Fruit fly (Drosophila melanogaster) whole organism, embryonic: ENCODE results near the gene CG43221.

Experiments used
- Ada2b ChIP-seq: fragments of 200-800 bp; sonication (Bioruptor generic); IDR thresholded peaks from 2 replicates; pipeline ENCODE4 v1.3.6; 2022; ENCODE audit warnings: missing biosample characterization, missing genetic modification characterization
- Antp ChIP-seq: fragments of 200-800 bp; sonication (Bioruptor generic); optimal IDR thresholded peaks from 3 replicates; lab custom pipeline; 2016; ENCODE audit warnings: missing biosample characterization, missing genetic modification characterization
- B-H1 ChIP-seq: fragments of 200-800 bp; sonication (Bioruptor generic); IDR thresholded peaks from 3 replicates; pipeline ENCODE4 v1.3.6; 2022; ENCODE audit warnings: missing biosample characterization, missing genetic modification characterization
- Bteb2 ChIP-seq: fragments of 200-800 bp; sonication (Bioruptor generic); optimal IDR thresholded peaks from 2 replicates; lab custom pipeline; 2016; ENCODE audit warnings: missing biosample characterization, missing genetic modification characterization
- CG10366 ChIP-seq: fragments of 200-800 bp; sonication (Bioruptor generic); IDR thresholded peaks from 2 replicates; pipeline ENCODE4 v1.3.6; 2022; ENCODE audit warnings: missing biosample characterization, missing genetic modification characterization
- CG11695 ChIP-seq: fragments of 200-800 bp; sonication (Bioruptor generic); IDR thresholded peaks from 3 replicates; pipeline ENCODE4 v1.3.6; 2022; ENCODE audit warnings: missing biosample characterization, missing genetic modification characterization
- CG12942 ChIP-seq: fragments of 200-800 bp; sonication (Bioruptor generic); optimal IDR thresholded peaks from 3 replicates; lab custom pipeline; 2016; ENCODE audit warnings: missing biosample characterization, missing genetic modification characterization
- CG15011 ChIP-seq: fragments of 200-800 bp; sonication (Bioruptor generic); optimal IDR thresholded peaks from 3 replicates; lab custom pipeline; 2018; ENCODE audit warnings: missing biosample characterization, mild to moderate bottlenecking, missing genetic modification characterization
- CG1529 ChIP-seq: fragments of 200-800 bp; sonication (Bioruptor generic); optimal IDR thresholded peaks from 3 replicates; lab custom pipeline; 2018; ENCODE audit warnings: missing biosample characterization, missing genetic modification characterization
- CG16863 ChIP-seq: fragments of 200-800 bp; sonication (Bioruptor generic); optimal IDR thresholded peaks from 3 replicates; lab custom pipeline; 2016; ENCODE audit warnings: missing biosample characterization, missing genetic modification characterization
- CG17361 ChIP-seq: fragments of 200-800 bp; sonication (Bioruptor generic); IDR thresholded peaks from 3 replicates; pipeline ENCODE4 v1.3.6; 2022; ENCODE audit warnings: missing biosample characterization, missing genetic modification characterization
- CG18262 ChIP-seq: fragments of 200-800 bp; optimal IDR thresholded peaks from 3 replicates; lab custom pipeline; 2019; ENCODE audit warnings: missing biosample characterization, mild to moderate bottlenecking, missing genetic modification characterization, moderate library complexity
- CG2129 ChIP-seq: fragments of 200-800 bp; sonication (Bioruptor generic); IDR thresholded peaks from 2 replicates; pipeline ENCODE4 v1.3.6; 2022; ENCODE audit warnings: missing biosample characterization, missing genetic modification characterization; ENCODE audit not compliant: partially characterized antibody
- CG3281 ChIP-seq: fragments of 200-800 bp; sonication (Bioruptor generic); optimal IDR thresholded peaks from 3 replicates; lab custom pipeline; 2017; ENCODE audit warnings: missing biosample characterization, mild to moderate bottlenecking, missing genetic modification characterization
- CG4424 ChIP-seq: fragments of 200-800 bp; sonication (Bioruptor generic); optimal IDR thresholded peaks from 3 replicates; lab custom pipeline; 2016; ENCODE audit warnings: missing biosample characterization, missing genetic modification characterization
- CG6254 ChIP-seq: fragments of 200-800 bp; sonication (Bioruptor generic); optimal IDR thresholded peaks from 3 replicates; lab custom pipeline; 2017; ENCODE audit warnings: mild to moderate bottlenecking, missing biosample characterization, missing genetic modification reagents, missing genetic modification characterization
- CG6683 ChIP-seq: fragments of 200-800 bp; sonication (Bioruptor generic); optimal IDR thresholded peaks from 2 replicates; lab custom pipeline; 2017; ENCODE audit warnings: missing biosample characterization, mild to moderate bottlenecking, missing genetic modification characterization, missing genetic modification reagents
- CG6854 ChIP-seq: fragments of 200-800 bp; sonication (Bioruptor generic); optimal IDR thresholded peaks from 3 replicates; lab custom pipeline; 2017; ENCODE audit warnings: missing biosample characterization, mild to moderate bottlenecking, missing genetic modification characterization
- CG7372 ChIP-seq: fragments of 200-800 bp; sonication (Bioruptor generic); IDR thresholded peaks from 2 replicates; pipeline ENCODE4 v1.3.6; 2022; ENCODE audit warnings: missing biosample characterization, missing genetic modification characterization
- CG7786 ChIP-seq: fragments of 200-800 bp; sonication (Bioruptor generic); optimal IDR thresholded peaks from 2 replicates; lab custom pipeline; 2016; ENCODE audit warnings: missing biosample characterization, missing genetic modification characterization
- CG8290 ChIP-seq, 3 experiments: fragments of 200-800 bp; sonication (Bioruptor generic); optimal IDR thresholded peaks; 2 replicates each; lab custom pipeline; 2016 to 2019; ENCODE audit warnings: missing biosample characterization in 3 of 3, missing genetic modification characterization in 3 of 3, mild to moderate bottlenecking in 2 of 3, moderate library complexity in 1 of 3
- CG9817 ChIP-seq: fragments of 200-800 bp; sonication (Bioruptor generic); optimal IDR thresholded peaks from 2 replicates; lab custom pipeline; 2018; ENCODE audit warnings: missing biosample characterization, mild to moderate bottlenecking, missing genetic modification characterization, moderate library complexity
- Dll ChIP-seq: fragments of 200-800 bp; sonication (Bioruptor generic); IDR thresholded peaks from 4 replicates; pipeline ENCODE4 v1.3.6; 2022; ENCODE audit warnings: missing biosample characterization, missing genetic modification characterization; ENCODE audit not compliant: partially characterized antibody
- Doc2 ChIP-seq: fragments of 200-800 bp; sonication (Bioruptor generic); IDR thresholded peaks from 2 replicates; pipeline ENCODE4 v1.3.6; 2022; ENCODE audit warnings: missing biosample characterization, missing genetic modification characterization
- Eip74EF ChIP-seq, 2 experiments: fragments of 200-800 bp in 1 of 2; fragments of >200 bp in 1 of 2; sonication (Bioruptor generic) in 1 of 2; optimal IDR thresholded peaks; 2 replicates each; lab custom pipeline; 2017 to 2019; ENCODE audit warnings: missing biosample characterization in 2 of 2, missing genetic modification characterization in 2 of 2, mild to moderate bottlenecking in 1 of 2, moderate library complexity in 1 of 2
- Elba2 ChIP-seq: fragments of 200-800 bp; sonication (Bioruptor generic); optimal IDR thresholded peaks from 3 replicates; lab custom pipeline; 2016; ENCODE audit warnings: missing biosample characterization, missing genetic modification characterization
- H2.0 ChIP-seq: fragments of 200-800 bp; sonication (Bioruptor generic); IDR thresholded peaks from 2 replicates; pipeline ENCODE4 v1.3.6; 2022; ENCODE audit warnings: missing biosample characterization, missing genetic modification characterization
- Hey ChIP-seq: fragments of 200-800 bp; sonication (Bioruptor generic); optimal IDR thresholded peaks from 3 replicates; lab custom pipeline; 2018; ENCODE audit warnings: missing biosample characterization, mild to moderate bottlenecking, missing genetic modification characterization
- Hr51 ChIP-seq, 2 experiments: fragments of 200-800 bp; sonication (Bioruptor generic); optimal IDR thresholded peaks; 2 replicates in 1 of 2; 3 replicates in 1 of 2; lab custom pipeline; 2016 to 2018; ENCODE audit warnings: missing biosample characterization in 2 of 2, missing genetic modification characterization in 2 of 2, mild to moderate bottlenecking in 1 of 2, moderate library complexity in 1 of 2
- Nf-YB ChIP-seq: fragments of 200-800 bp; sonication (Bioruptor generic); optimal IDR thresholded peaks from 3 replicates; lab custom pipeline; 2019; ENCODE audit warnings: missing biosample characterization, mild to moderate bottlenecking, missing genetic modification characterization, moderate library complexity
- Nf-YC ChIP-seq: fragments of 200-800 bp; optimal IDR thresholded peaks from 3 replicates; lab custom pipeline; 2019; ENCODE audit warnings: missing biosample characterization, mild to moderate bottlenecking, missing genetic modification characterization, moderate library complexity
- az2 ChIP-seq: fragments of 200-800 bp; sonication (Bioruptor generic); optimal IDR thresholded peaks from 3 replicates; lab custom pipeline; 2016; ENCODE audit warnings: missing biosample characterization, missing genetic modification characterization
- dpn ChIP-seq, 2 experiments: fragments of 200-800 bp; sonication (Bioruptor generic); optimal IDR thresholded peaks; 3 replicates each; lab custom pipeline; 2016; ENCODE audit warnings: missing biosample characterization in 2 of 2, missing genetic modification characterization in 2 of 2
- en ChIP-seq: fragments of 200-800 bp; sonication (Bioruptor generic); optimal IDR thresholded peaks from 2 replicates; lab custom pipeline; 2016; ENCODE audit warnings: missing biosample characterization, missing genetic modification characterization
- fd96Cb ChIP-seq: fragments of 200-800 bp; sonication (Bioruptor generic); optimal IDR thresholded peaks from 2 replicates; lab custom pipeline; 2018; ENCODE audit warnings: missing biosample characterization, mild to moderate bottlenecking, missing genetic modification characterization, moderate library complexity
- ftz-f1 ChIP-seq: fragments of 200-800 bp; sonication (Bioruptor generic); optimal IDR thresholded peaks from 2 replicates; lab custom pipeline; 2016; ENCODE audit warnings: missing biosample characterization, missing genetic modification characterization
- fu2 ChIP-seq: fragments of 200-800 bp; sonication (Bioruptor generic); optimal IDR thresholded peaks from 2 replicates; lab custom pipeline; 2016; ENCODE audit warnings: missing biosample characterization, missing genetic modification characterization
- gem ChIP-seq: fragments of 200-800 bp; sonication (Bioruptor generic); optimal IDR thresholded peaks from 2 replicates; lab custom pipeline; 2019; ENCODE audit warnings: missing biosample characterization, mild to moderate bottlenecking, missing genetic modification characterization, moderate library complexity
- hkb ChIP-seq, 2 experiments: fragments of 200-800 bp in 1 of 2; fragments of >200 bp in 1 of 2; sonication (Bioruptor generic) in 1 of 2; IDR thresholded peaks in 1 of 2; optimal IDR thresholded peaks in 1 of 2; 2 replicates each; pipeline versions ENCODE4 v1.3.6 to Lab custom; 2017 to 2022; ENCODE audit warnings: missing biosample characterization in 1 of 2, missing genetic modification characterization in 1 of 2
- lilli ChIP-seq: fragments of 200-800 bp; sonication (Bioruptor generic); optimal IDR thresholded peaks from 3 replicates; lab custom pipeline; 2016; ENCODE audit warnings: missing biosample characterization, missing genetic modification characterization
- nom ChIP-seq: fragments of 200-800 bp; sonication (Bioruptor generic); optimal IDR thresholded peaks from 2 replicates; lab custom pipeline; 2017; ENCODE audit warnings: missing biosample characterization, missing genetic modification characterization, mild to moderate bottlenecking, moderate library complexity, missing genetic modification reagents
- oc ChIP-seq: fragments of 200-800 bp; sonication (Bioruptor generic); optimal IDR thresholded peaks from 2 replicates; lab custom pipeline; 2018; ENCODE audit warnings: missing biosample characterization, mild to moderate bottlenecking, missing genetic modification characterization, moderate library complexity
- pum ChIP-seq: fragments of 200-800 bp; sonication (Bioruptor generic); optimal IDR thresholded peaks from 2 replicates; lab custom pipeline; 2016; ENCODE audit warnings: missing biosample characterization, missing genetic modification characterization
- sd ChIP-seq: fragments of 200-800 bp; sonication (Bioruptor generic); optimal IDR thresholded peaks from 3 replicates; lab custom pipeline; 2018; ENCODE audit warnings: missing biosample characterization, mild to moderate bottlenecking, missing genetic modification characterization, moderate library complexity
- sob ChIP-seq: fragments of 200-800 bp; sonication (Bioruptor generic); IDR thresholded peaks from 2 replicates; pipeline ENCODE4 v1.3.6; 2022; ENCODE audit warnings: missing biosample characterization, missing genetic modification characterization
- tio ChIP-seq: fragments of 200-800 bp; sonication (Bioruptor generic); optimal IDR thresholded peaks from 2 replicates; lab custom pipeline; 2017; ENCODE audit warnings: missing biosample characterization, missing genetic modification characterization, inconsistent platforms

The CG43221 gene

DNA sequence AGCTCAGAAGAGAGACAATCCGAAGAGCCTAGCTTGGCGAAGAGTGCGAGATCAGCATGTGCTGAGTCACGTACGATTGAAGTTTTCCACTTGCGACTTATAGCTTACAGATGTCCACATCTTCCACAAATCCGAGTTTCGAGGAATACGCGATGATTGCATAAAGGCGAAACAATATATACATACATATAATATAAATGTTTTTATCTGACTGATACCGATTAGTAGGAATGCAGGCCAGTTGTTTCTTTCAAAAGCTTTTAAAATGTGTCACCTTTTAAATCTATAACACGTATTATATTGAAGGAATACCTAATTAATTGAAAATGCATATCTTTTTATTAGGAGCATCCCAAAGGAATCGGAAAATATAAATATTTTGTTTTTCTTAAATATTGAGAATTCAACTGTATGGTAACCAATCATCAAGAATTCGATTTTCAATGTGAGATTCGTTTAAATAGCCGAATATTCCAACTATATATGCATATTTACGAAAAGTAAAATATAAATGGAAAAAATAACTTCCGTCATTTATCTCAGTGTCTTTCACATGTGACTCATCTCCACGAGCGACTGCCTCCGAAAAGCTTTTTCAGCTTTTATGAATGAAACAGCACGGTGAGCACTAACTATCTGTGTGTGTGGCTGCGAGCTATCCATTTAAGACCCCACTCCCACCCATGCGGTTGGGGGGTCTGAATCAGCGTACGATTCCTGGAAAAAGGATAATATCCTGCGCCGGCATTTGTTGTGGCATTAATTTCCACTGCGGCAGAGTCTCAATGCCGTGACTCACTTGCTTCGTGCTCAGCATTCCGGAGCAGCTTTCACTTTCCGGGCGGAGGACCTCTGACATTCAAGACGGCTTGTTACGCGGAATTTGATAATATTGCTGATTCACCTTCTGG, 34.8 kb upstream of the CG43221 start (continued):
- TF ChIP-seq az2 (GFP tag; lab: Kevin White, UChicago) (peak; percentile 44), Dll (GFP tag; lab: Robert Waterston, UW) (no peak), CG15011 (peak; percentile 49), Nf-YC (tag; lab: Kevin White, UChicago) (peak; percentile 43), sob (peak; percentile 50; the same call in 1 of the 2 replicates), fu2 (GFP tag; lab: Kevin White, UChicago) (peak; percentile 35), CG1529 (GFP tag; lab: Kevin White, UChicago) (peak; percentile 9), fd96Cb (tag; lab: Kevin White, UChicago) (peak; percentile 35), CG6683 (peak; percentile 24), sd (peak; percentile 53), gem (tag; lab: Kevin White, UChicago) (peak; percentile 83), lilli (GFP tag; lab: Kevin White, UChicago) (peak; percentile 65), Elba2 (GFP tag; lab: Kevin White, UChicago) (no peak), CG11695 (GFP tag; lab: Robert Waterston, UW) (peak; percentile 72; the same call in 2 of the 3 replicates), oc (tag; lab: Kevin White, UChicago) (peak; percentile 37), CG10366 (GFP tag; lab: Robert Waterston, UW) (peak; percentile 23; the same call in 1 of the 2 replicates), CG6254 (GFP tag; lab: Kevin White, UChicago) (no peak), pum (GFP tag; lab: Kevin White, UChicago) (peak; percentile 5), tio (peak; percentile 1), Antp (GFP tag; lab: Kevin White, UChicago) (peak; percentile 27), Eip74EF (GFP tag; optimal IDR thresholded peaks at IDR 0.05; lab: Kevin White, UChicago) (peak in 1 of 2 experiments; percentile 74), CG18262 (peak; percentile 70), Ada2b (GFP tag; lab: Robert Waterston, UW) (peak; percentile 49), Doc2 (no peak), Hey (tag; lab: Kevin White, UChicago) (no peak), CG6854 (GFP tag; lab: Kevin White, UChicago) (peak; percentile 63), H2.0 (GFP tag; lab: Robert Waterston, UW) (0 out of 2 replicates have a peak, but pooled peaks have one; percentile 4), Hr51 (GFP tag; optimal IDR thresholded peaks at IDR 0.05; lab: Kevin White, UChicago) (peak; percentile 6 to 84), CG7786 (peak; percentile 1), nom (peak; percentile 33), hkb (optimal IDR thresholded peaks at IDR 0.05; lab: Kevin White, UChicago) (no peak), hkb (GFP tag; IDR thresholded peaks at IDR 0.05; lab: Robert Waterston, UW) (peak; percentile 81), CG2129 (GFP tag; lab: Robert Waterston, UW) (no peak), CG8290 (GFP tag; optimal IDR thresholded peaks at IDR 0.05; lab: Kevin White, UChicago) (no peak), CG8290 (tag; optimal IDR thresholded peaks at IDR 0.05; lab: Kevin White, UChicago) (peak in 1 of 2 experiments; percentile 47), CG17361 (GFP tag; lab: Robert Waterston, UW) (peak; percentile 65; the same call in 2 of the 3 replicates), CG7372 (no peak), CG12942 (peak; percentile 7), CG4424 (peak; percentile 51), CG3281 (GFP tag; lab: Kevin White, UChicago) (peak; percentile 71), Nf-YB (GFP tag; lab: Kevin White, UChicago) (peak; percentile 20), CG16863 (no peak), CG9817 (peak; percentile 53), dpn (GFP tag; optimal IDR thresholded peaks at IDR 0.05; lab: Kevin White, UChicago) (peak; percentile 29 to 45), Bteb2 (GFP tag; lab: Kevin White, UChicago) (peak; percentile 56), ftz-f1 (no peak), B-H1 (GFP tag; lab: Robert Waterston, UW) (no peak; the same call in 2 of the 3 replicates), en (GFP tag; lab: Kevin White, UChicago) (peak; percentile 15)
